Worm (Caenorhabditis elegans) whole organism, late embryonic: ENCODE results near the gene cca-1.

ENCODE experiments used
- C38D4.7 ChIP-seq: fragments of 200-800 bp; sonication (Bioruptor generic); optimal IDR thresholded peaks from 2 replicates; lab custom pipeline; 2018; ENCODE audit warnings: mild to moderate bottlenecking, missing genetic modification characterization, moderate library complexity, missing compliant biosample characterization
- ceh-18 ChIP-seq: sonication (generic microtip); optimal IDR thresholded peaks from 2 replicates; lab custom pipeline; 2016; ENCODE audit warnings: missing genetic modification characterization, missing compliant biosample characterization
- ceh-34 ChIP-seq: sonication (generic microtip); optimal IDR thresholded peaks from 2 replicates; lab custom pipeline; 2016; ENCODE audit warnings: mild to moderate bottlenecking, missing genetic modification characterization, missing compliant biosample characterization
- ceh-6 ChIP-seq: fragments of 200-800 bp; sonication (Bioruptor generic); optimal IDR thresholded peaks from 2 replicates; lab custom pipeline; 2018; ENCODE audit warnings: mild to moderate bottlenecking, missing genetic modification characterization, missing compliant biosample characterization
- ceh-9 ChIP-seq: sonication (generic microtip); optimal IDR thresholded peaks from 2 replicates; lab custom pipeline; 2016; ENCODE audit warnings: mild to moderate bottlenecking, missing genetic modification characterization, inconsistent platforms, missing compliant biosample characterization
- dmd-4 ChIP-seq: sonication (generic microtip); optimal IDR thresholded peaks from 2 replicates; lab custom pipeline; 2016; ENCODE audit warnings: borderline replicate concordance, missing genetic modification characterization, missing compliant biosample characterization
- eyg-1 ChIP-seq: sonication (generic microtip); optimal IDR thresholded peaks from 2 replicates; lab custom pipeline; 2016; ENCODE audit warnings: missing genotype, missing genetic modification characterization, missing compliant biosample characterization
- pax-1 ChIP-seq: fragments of 150-350 bp; optimal IDR thresholded peaks from 2 replicates; lab custom pipeline; 2014; ENCODE audit warnings: missing biosample characterization, missing genetic modification characterization
- unc-55 ChIP-seq: sonication (generic microtip); optimal IDR thresholded peaks from 2 replicates; lab custom pipeline; 2017; ENCODE audit warnings: missing biosample characterization, missing genetic modification reagents, missing genetic modification characterization

DNA sequence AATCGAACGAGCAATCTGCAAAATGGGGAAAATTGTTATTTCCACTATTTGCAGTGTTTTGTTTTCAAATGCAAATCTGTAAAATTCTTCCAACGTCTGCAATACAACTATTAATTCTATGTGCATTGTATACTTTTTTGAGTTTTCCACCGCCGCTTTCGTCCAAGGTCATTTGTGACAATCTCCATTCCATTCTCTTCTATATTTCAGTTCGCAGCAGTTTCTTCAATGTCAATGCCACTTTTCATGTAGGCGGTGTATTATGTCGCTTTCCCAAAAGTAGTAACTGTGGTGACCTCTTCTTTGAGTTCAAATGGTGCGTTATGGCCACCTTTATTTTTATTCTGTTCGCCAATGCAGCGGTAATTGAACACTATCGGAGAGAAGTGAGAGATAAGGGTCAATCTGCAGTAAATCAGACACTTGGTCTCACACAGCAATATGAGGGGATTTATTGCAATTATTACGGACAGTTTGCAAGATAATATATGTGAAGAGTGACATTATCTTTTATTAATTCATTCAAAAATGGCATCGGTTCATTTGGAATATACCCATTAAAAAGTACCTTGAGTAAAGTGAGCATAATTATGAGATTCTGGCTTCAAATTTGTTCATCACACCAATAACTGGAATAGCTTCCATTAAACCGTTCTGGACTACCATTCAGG, 49.0 kb downstream of the cca-1 start:
- TF ChIP-seq ceh-18 (tag; lab: Kevin White, UChicago) = no peak
- TF ChIP-seq pax-1 (tag; lab: Kevin White, UChicago) = no peak
- no peak for TF ChIP-seq C38D4.7 (GFP tag; lab: Kevin White, UChicago)
- TF ChIP-seq eyg-1 (tag; lab: Kevin White, UChicago) = no peak
- no peak for TF ChIP-seq dmd-4 (tag; lab: Kevin White, UChicago)
- no peak for TF ChIP-seq ceh-34 (tag; lab: Kevin White, UChicago)
- no peak for TF ChIP-seq ceh-9 (tag; lab: Kevin White, UChicago)
- TF ChIP-seq unc-55 = no peak
- no peak for TF ChIP-seq ceh-6 (GFP tag; lab: Kevin White, UChicago)
